Worm (Caenorhabditis elegans): ENCODE measurements around the gene srg-59.

DNA sequence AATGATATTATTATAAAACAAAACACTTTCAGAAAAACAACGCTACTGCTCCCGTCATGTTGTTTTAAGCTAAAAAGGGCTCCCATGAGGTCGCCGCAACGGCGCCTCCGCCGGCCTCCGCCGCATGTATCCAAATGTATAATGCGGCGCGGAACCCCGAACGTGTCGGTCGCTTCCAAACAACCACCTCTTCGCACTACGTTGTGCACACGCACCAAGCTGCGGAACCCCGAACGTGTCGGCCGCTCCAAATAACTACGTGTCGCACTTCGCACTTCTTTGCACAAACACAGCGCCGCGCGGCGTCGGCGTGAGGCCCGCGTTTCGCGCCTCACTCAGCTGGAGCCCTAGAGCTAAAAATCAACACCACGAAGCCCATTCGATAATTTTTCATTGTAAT, 8.2 kb downstream of the srg-59 start:
- TF ChIP-seq F23B12.7 (tag; optimal IDR thresholded peaks at IDR 0.05; ENCODE audit: insufficient read depth) (no peak), unc-62 (GFP tag; optimal IDR thresholded peaks at IDR 0.05) (no peak), snpc-3.4 (tag; optimal IDR thresholded peaks at IDR 0.05) (no peak), lin-35 (GFP tag; optimal IDR thresholded peaks at IDR 0.05) (no peak), attf-6 (GFP tag; IDR thresholded peaks at IDR 0.05) (no peak; the same call in 1 of the 2 replicates)
